Fruit fly (Drosophila melanogaster) whole organism, embryonic: ENCODE results near the gene ETHR.

Experiments
- Abd-B ChIP-seq: fragments of 200-800 bp; sonication (Bioruptor generic); optimal IDR thresholded peaks from 2 replicates; lab custom pipeline; 2018; ENCODE audit warnings: missing biosample characterization, mild to moderate bottlenecking, missing genetic modification characterization, moderate library complexity
- B-H1 ChIP-seq: fragments of 200-800 bp; sonication (Bioruptor generic); IDR thresholded peaks from 3 replicates; pipeline ENCODE4 v1.3.6; 2022; ENCODE audit warnings: missing biosample characterization, missing genetic modification characterization
- CG10366 ChIP-seq: fragments of 200-800 bp; sonication (Bioruptor generic); IDR thresholded peaks from 2 replicates; pipeline ENCODE4 v1.3.6; 2022; ENCODE audit warnings: missing biosample characterization, missing genetic modification characterization
- CG10543 ChIP-seq: fragments of 200-800 bp; sonication (Bioruptor generic); optimal IDR thresholded peaks from 3 replicates; lab custom pipeline; 2017; ENCODE audit warnings: missing biosample characterization, mild to moderate bottlenecking, missing genetic modification characterization, moderate library complexity
- CG12659 ChIP-seq: fragments of 200-800 bp; sonication (Bioruptor generic); optimal IDR thresholded peaks from 3 replicates; lab custom pipeline; 2017; ENCODE audit warnings: mild to moderate bottlenecking, missing biosample characterization, missing genetic modification reagents, missing genetic modification characterization
- CG13624 ChIP-seq: fragments of 200-800 bp; sonication (Bioruptor generic); optimal IDR thresholded peaks from 2 replicates; lab custom pipeline; 2016; ENCODE audit warnings: missing biosample characterization, missing genetic modification characterization
- CG13775 ChIP-seq: fragments of 200-800 bp; sonication (Bioruptor generic); optimal IDR thresholded peaks from 3 replicates; lab custom pipeline; 2017; ENCODE audit warnings: missing biosample characterization, mild to moderate bottlenecking, missing genetic modification characterization
- CG15269 ChIP-seq: fragments of 200-800 bp; sonication (Bioruptor generic); optimal IDR thresholded peaks from 2 replicates; lab custom pipeline; 2018; ENCODE audit warnings: missing biosample characterization, mild to moderate bottlenecking, missing genetic modification characterization, moderate library complexity
- CG1602 ChIP-seq: fragments of 200-800 bp; sonication (Bioruptor generic); optimal IDR thresholded peaks from 3 replicates; lab custom pipeline; 2016; ENCODE audit warnings: missing biosample characterization, missing genetic modification characterization
- CG16815 ChIP-seq: fragments of 200-800 bp; sonication (Bioruptor generic); optimal IDR thresholded peaks from 3 replicates; lab custom pipeline; 2017; ENCODE audit warnings: missing biosample characterization, mild to moderate bottlenecking, missing genetic modification characterization
- CG17612 ChIP-seq: fragments of 200-800 bp; sonication (Bioruptor generic); IDR thresholded peaks from 2 replicates; pipeline ENCODE4 v1.3.6; 2022; ENCODE audit warnings: missing biosample characterization, missing genetic modification characterization
- CG2889 ChIP-seq: fragments of 200-800 bp; sonication (Bioruptor generic); IDR thresholded peaks from 3 replicates; pipeline ENCODE4 v1.3.6; 2022; ENCODE audit warnings: missing biosample characterization, missing genetic modification characterization
- CG30403 ChIP-seq: fragments of 200-800 bp; sonication (Bioruptor generic); optimal IDR thresholded peaks from 3 replicates; lab custom pipeline; 2016; ENCODE audit warnings: missing biosample characterization, missing genetic modification characterization
- CG31365 ChIP-seq: fragments of 200-800 bp; sonication (Bioruptor generic); optimal IDR thresholded peaks from 2 replicates; lab custom pipeline; 2018; ENCODE audit warnings: missing biosample characterization, mild to moderate bottlenecking, missing genetic modification characterization
- CG3726 ChIP-seq: fragments of 200-800 bp; sonication (Bioruptor generic); IDR thresholded peaks from 3 replicates; pipeline ENCODE4, ENCODE4 v1.3.6; 2022; ENCODE audit warnings: missing biosample characterization, missing genetic modification characterization
- CG3847 ChIP-seq: fragments of 200-800 bp; sonication (Bioruptor generic); IDR thresholded peaks from 2 replicates; pipeline ENCODE4 v1.3.6; 2022; ENCODE audit warnings: missing biosample characterization, missing genetic modification characterization
- CG5245 ChIP-seq: fragments of 200-800 bp; sonication (Bioruptor generic); optimal IDR thresholded peaks from 3 replicates; lab custom pipeline; 2016; ENCODE audit warnings: missing biosample characterization, missing genetic modification characterization
- CG5953 ChIP-seq: fragments of 200-800 bp; sonication (Bioruptor generic); IDR thresholded peaks from 2 replicates; pipeline ENCODE4 v1.3.6; 2022; ENCODE audit warnings: missing biosample characterization, missing genetic modification characterization
- CG6683 ChIP-seq: fragments of 200-800 bp; sonication (Bioruptor generic); optimal IDR thresholded peaks from 2 replicates; lab custom pipeline; 2017; ENCODE audit warnings: missing biosample characterization, mild to moderate bottlenecking, missing genetic modification characterization, missing genetic modification reagents
- Drgx ChIP-seq: fragments of 200-800 bp; sonication (Bioruptor generic); IDR thresholded peaks from 2 replicates; pipeline ENCODE4 v1.3.6; 2022; ENCODE audit warnings: missing biosample characterization, missing genetic modification characterization
- Eip74EF ChIP-seq, 2 experiments: fragments of 200-800 bp in 1 of 2; fragments of >200 bp in 1 of 2; sonication (Bioruptor generic) in 1 of 2; optimal IDR thresholded peaks; 2 replicates each; lab custom pipeline; 2017 to 2019; ENCODE audit warnings: missing biosample characterization in 2 of 2, missing genetic modification characterization in 2 of 2, mild to moderate bottlenecking in 1 of 2, moderate library complexity in 1 of 2
- H2.0 ChIP-seq: fragments of 200-800 bp; sonication (Bioruptor generic); IDR thresholded peaks from 2 replicates; pipeline ENCODE4 v1.3.6; 2022; ENCODE audit warnings: missing biosample characterization, missing genetic modification characterization
- Hmr ChIP-seq: fragments of 200-800 bp; sonication (Bioruptor generic); optimal IDR thresholded peaks from 3 replicates; lab custom pipeline; 2017; ENCODE audit warnings: mild to moderate bottlenecking, missing biosample characterization, missing genetic modification reagents, missing genetic modification characterization
- Kr ChIP-seq: fragments of 200-800 bp; sonication (Bioruptor generic); optimal IDR thresholded peaks from 2 replicates; lab custom pipeline; 2017; ENCODE audit warnings: missing biosample characterization, mild to moderate bottlenecking, missing genetic modification characterization
- Lim3 ChIP-seq: fragments of 200-800 bp; sonication (Bioruptor generic); IDR thresholded peaks from 2 replicates; pipeline ENCODE4 v1.3.6; 2022; ENCODE audit warnings: missing biosample characterization, missing genetic modification characterization
- Med ChIP-seq: fragments of 200-800 bp; sonication (Bioruptor generic); peaks from one replicate; lab custom pipeline; 2016; ENCODE audit warnings: missing biosample characterization, missing genetic modification characterization, mild to moderate bottlenecking, inconsistent platforms, moderate library complexity
- NK7.1 ChIP-seq: fragments of 200-800 bp; sonication (Bioruptor generic); optimal IDR thresholded peaks from 3 replicates; lab custom pipeline; 2016; ENCODE audit warnings: missing biosample characterization, missing genetic modification characterization
- Sry-δ ChIP-seq: fragments of 200-800 bp; sonication (Bioruptor generic); optimal IDR thresholded peaks from 2 replicates; lab custom pipeline; 2016; ENCODE audit warnings: missing biosample characterization, missing genetic modification characterization
- ab ChIP-seq: fragments of 200-800 bp; sonication (Bioruptor generic); optimal IDR thresholded peaks from 2 replicates; lab custom pipeline; 2016; ENCODE audit warnings: missing biosample characterization, missing genetic modification characterization
- abd-A ChIP-seq: fragments of 200-800 bp; sonication (Bioruptor generic); optimal IDR thresholded peaks from 3 replicates; lab custom pipeline; 2019; ENCODE audit warnings: missing biosample characterization, mild to moderate bottlenecking, missing genetic modification characterization, moderate library complexity
- amos ChIP-seq: fragments of 200-800 bp; sonication (Bioruptor generic); IDR thresholded peaks from 2 replicates; pipeline ENCODE4 v1.3.6; 2022; ENCODE audit warnings: missing biosample characterization, missing genetic modification characterization; ENCODE audit not compliant: partially characterized antibody
- ap ChIP-seq: fragments of 200-800 bp; sonication (Bioruptor generic); IDR thresholded peaks from 2 replicates; pipeline ENCODE4 v1.3.6; 2022; ENCODE audit warnings: missing biosample characterization, missing genetic modification characterization
- crp ChIP-seq, 2 experiments: fragments of 200-800 bp; sonication (Bioruptor generic); optimal IDR thresholded peaks; 2 replicates in 1 of 2; 3 replicates in 1 of 2; lab custom pipeline; 2017; ENCODE audit warnings: missing biosample characterization in 2 of 2, missing genetic modification characterization in 2 of 2, mild to moderate bottlenecking in 1 of 2, moderate library complexity in 1 of 2
- dpn ChIP-seq, 2 experiments: fragments of 200-800 bp; sonication (Bioruptor generic); optimal IDR thresholded peaks; 3 replicates each; lab custom pipeline; 2016; ENCODE audit warnings: missing biosample characterization in 2 of 2, missing genetic modification characterization in 2 of 2
- gfzf ChIP-seq: fragments of 200-800 bp; sonication (Bioruptor generic); optimal IDR thresholded peaks from 2 replicates; lab custom pipeline; 2016; ENCODE audit warnings: missing biosample characterization, mild to moderate bottlenecking, missing genetic modification characterization, moderate library complexity
- hb ChIP-seq: fragments of 200-800 bp; sonication (Bioruptor generic); IDR thresholded peaks from 3 replicates; pipeline ENCODE4 v1.3.6; 2022; ENCODE audit warnings: missing biosample characterization, missing genetic modification characterization; ENCODE audit not compliant: partially characterized antibody
- hth ChIP-seq: fragments of >200 bp; optimal IDR thresholded peaks from 2 replicates; lab custom pipeline; 2017; ENCODE audit warnings: inconsistent platforms
- jumu ChIP-seq: fragments of 200-800 bp; sonication (Bioruptor generic); optimal IDR thresholded peaks from 3 replicates; lab custom pipeline; 2016; ENCODE audit warnings: missing biosample characterization, missing genetic modification characterization
- ken ChIP-seq: fragments of 200-800 bp; sonication (Bioruptor generic); IDR thresholded peaks from 3 replicates; pipeline ENCODE4 v1.3.6; 2022; ENCODE audit warnings: missing biosample characterization, missing genetic modification characterization
- lola ChIP-seq, 3 experiments: fragments of >200 bp in 2 of 3; fragments of 200-800 bp in 1 of 3; sonication (Bioruptor generic) in 1 of 3; optimal IDR thresholded peaks; 2 replicates each; lab custom pipeline; 2017 to 2019; ENCODE audit warnings: missing biosample characterization in 3 of 3, missing genetic modification characterization in 3 of 3, mild to moderate bottlenecking in 1 of 3, moderate library complexity in 1 of 3
- nmo ChIP-seq: fragments of 200-800 bp; sonication (Bioruptor generic); optimal IDR thresholded peaks from 2 replicates; lab custom pipeline; 2018; ENCODE audit warnings: missing biosample characterization, mild to moderate bottlenecking, missing genetic modification characterization, moderate library complexity
- oc ChIP-seq: fragments of 200-800 bp; sonication (Bioruptor generic); optimal IDR thresholded peaks from 2 replicates; lab custom pipeline; 2018; ENCODE audit warnings: missing biosample characterization, mild to moderate bottlenecking, missing genetic modification characterization, moderate library complexity
- pan ChIP-seq, 4 experiments: fragments of >200 bp in 3 of 4; fragments of 200-800 bp in 1 of 4; sonication (Bioruptor generic) in 1 of 4; optimal IDR thresholded peaks in 3 of 4; IDR thresholded peaks in 1 of 4; 2 replicates each; pipeline versions ENCODE4 v1.3.6 to Lab custom; 2017 to 2022; ENCODE audit warnings: missing biosample characterization in 2 of 4, missing genetic modification characterization in 2 of 4, mixed read lengths in 1 of 4
- phol ChIP-seq: fragments of 200-800 bp; sonication (Bioruptor generic); optimal IDR thresholded peaks from 3 replicates; lab custom pipeline; 2018; ENCODE audit warnings: missing biosample characterization, mild to moderate bottlenecking, missing genetic modification characterization, moderate library complexity
- repo ChIP-seq: fragments of 200-800 bp; sonication (Bioruptor generic); optimal IDR thresholded peaks from 2 replicates; lab custom pipeline; 2016; ENCODE audit warnings: missing biosample characterization, missing genetic modification characterization
- ro ChIP-seq: fragments of 200-800 bp; sonication (Bioruptor generic); IDR thresholded peaks from 2 replicates; pipeline ENCODE4 v1.3.6; 2022; ENCODE audit warnings: missing biosample characterization, missing genetic modification characterization
- tap ChIP-seq: fragments of 200-800 bp; optimal IDR thresholded peaks from 3 replicates; lab custom pipeline; 2019; ENCODE audit warnings: missing biosample characterization, mild to moderate bottlenecking, missing genetic modification characterization, moderate library complexity
- tup ChIP-seq: fragments of 200-800 bp; sonication (Bioruptor generic); optimal IDR thresholded peaks from 2 replicates; lab custom pipeline; 2016; ENCODE audit warnings: missing biosample characterization, mild to moderate bottlenecking, missing genetic modification characterization, moderate library complexity
- zfh2 ChIP-seq: fragments of 200-800 bp; sonication (Bioruptor generic); optimal IDR thresholded peaks from 2 replicates; lab custom pipeline; 2016; ENCODE audit warnings: missing biosample characterization, missing genetic modification characterization

The ETHR gene

DNA sequence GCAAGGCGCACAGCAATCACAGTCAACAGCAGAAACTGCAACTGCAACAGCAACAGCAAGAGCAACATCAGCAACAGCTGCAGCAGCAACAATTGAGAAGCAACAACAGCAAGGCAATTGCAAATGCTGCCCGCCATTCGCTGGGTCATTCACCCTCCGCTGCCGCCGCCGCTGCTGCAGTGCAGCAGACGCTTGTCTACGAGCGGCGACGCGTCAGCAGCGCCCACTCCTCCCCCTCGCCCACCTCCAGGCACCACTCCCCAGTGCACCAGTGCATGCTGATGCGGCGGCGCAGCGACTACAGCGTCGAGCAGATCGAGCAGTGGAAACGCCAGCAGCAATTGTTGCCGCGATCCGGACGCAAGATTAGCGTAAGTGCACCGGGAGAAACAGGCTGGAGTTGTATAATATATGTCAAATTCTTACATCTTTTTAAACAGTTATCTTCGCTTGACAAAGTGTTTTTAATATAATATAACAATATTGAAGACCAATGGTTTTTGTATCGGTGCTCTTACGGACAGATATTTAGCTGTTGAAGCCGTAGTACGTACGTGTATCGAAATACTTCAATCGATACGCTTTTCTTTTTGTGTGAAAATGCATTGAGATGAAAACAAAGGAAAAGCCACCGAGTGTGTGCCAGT lies 41.0 kb upstream of the ETHR start (continued):
- TF ChIP-seq lola (GFP tag; optimal IDR thresholded peaks at IDR 0.05; lab: Kevin White, UChicago) (peak in 1 of 3 experiments; percentile 29), CG10366 (GFP tag; lab: Robert Waterston, UW) (0 out of 2 replicates have a peak, but pooled peaks have one; percentile 12), ap (GFP tag; lab: Robert Waterston, UW) (peak; percentile 49), ro (GFP tag; lab: Robert Waterston, UW) (no peak), CG15269 (tag; lab: Kevin White, UChicago) (no peak), CG5953 (GFP tag; lab: Robert Waterston, UW) (peak; percentile 53; the same call in 1 of the 2 replicates), dpn (GFP tag; optimal IDR thresholded peaks at IDR 0.05; lab: Kevin White, UChicago) (peak in 1 of 2 experiments; percentile 30), CG6683 (no peak), hth (lab: Kevin White, UChicago) (no peak), CG17612 (GFP tag; lab: Robert Waterston, UW) (no peak), ken (GFP tag; lab: Robert Waterston, UW) (peak; percentile 75), phol (tag; lab: Kevin White, UChicago) (peak; percentile 59), Eip74EF (GFP tag; optimal IDR thresholded peaks at IDR 0.05; lab: Kevin White, UChicago) (peak in 1 of 2 experiments; percentile 40), NK7.1 (GFP tag; lab: Kevin White, UChicago) (no peak), Drgx (GFP tag; lab: Robert Waterston, UW) (peak; percentile 90), B-H1 (GFP tag; lab: Robert Waterston, UW) (peak; percentile 18; the same call in 1 of the 3 replicates), CG3847 (GFP tag; lab: Robert Waterston, UW) (no peak), crp (GFP tag; optimal IDR thresholded peaks at IDR 0.05; lab: Kevin White, UChicago) (no peak), H2.0 (GFP tag; lab: Robert Waterston, UW) (no peak), CG5245 (no peak), CG13775 (GFP tag; lab: Kevin White, UChicago) (peak; percentile 29), abd-A (tag; lab: Kevin White, UChicago) (no peak), ab (GFP tag; lab: Kevin White, UChicago) (no peak), oc (tag; lab: Kevin White, UChicago) (peak; percentile 55), amos (GFP tag; lab: Robert Waterston, UW) (no peak), Hmr (no peak), pan (optimal IDR thresholded peaks at IDR 0.05; lab: Kevin White, UChicago) (no peak), pan (GFP tag; optimal IDR thresholded peaks at IDR 0.05 in 1 of 2, IDR thresholded peaks at IDR 0.05 in 1 of 2) (peak in 1 of 2 experiments; percentile 66), zfh2 (GFP tag; lab: Kevin White, UChicago) (no peak), CG1602 (GFP tag; lab: Kevin White, UChicago) (no peak), CG3726 (GFP tag; lab: Robert Waterston, UW) (no peak), tap (tag; lab: Kevin White, UChicago) (no peak), CG2889 (GFP tag; lab: Robert Waterston, UW) (no peak), gfzf (no peak), CG10543 (no peak), tup (peak; percentile 9), Abd-B (GFP tag; lab: Kevin White, UChicago) (no peak), CG16815 (GFP tag; lab: Kevin White, UChicago) (no peak), CG13624 (GFP tag; lab: Kevin White, UChicago) (no peak), repo (no peak), jumu (GFP tag; lab: Kevin White, UChicago) (no peak), Med (peak; percentile 79), nmo (GFP tag; lab: Kevin White, UChicago) (peak; percentile 55), CG12659 (GFP tag; lab: Kevin White, UChicago) (peak; percentile 24), Lim3 (GFP tag; lab: Robert Waterston, UW) (no peak), hb (GFP tag; lab: Robert Waterston, UW) (no peak), CG30403 (GFP tag; lab: Kevin White, UChicago) (peak; percentile 41), Sry-δ (GFP tag; lab: Kevin White, UChicago) (no peak), CG31365 (no peak), Kr (GFP tag; lab: Kevin White, UChicago) (no peak)
